Fruit fly (Drosophila melanogaster) whole organism: ENCODE measurements around the gene Rgl.

Source experiments
- CG8478 ChIP-seq: fragments of >200 bp; optimal IDR thresholded peaks from 2 replicates; lab custom pipeline; 2018; ENCODE audit warnings: inconsistent platforms
- Dll ChIP-seq: fragments of >200 bp; optimal IDR thresholded peaks from 2 replicates; lab custom pipeline; 2017
- EcR ChIP-seq, 2 experiments: fragments of >200 bp; optimal IDR thresholded peaks; 2 replicates each; lab custom pipeline; 2017; ENCODE audit warnings: missing biosample characterization in 2 of 2, missing genetic modification characterization in 2 of 2, missing genetic modification reagents in 2 of 2
- pan ChIP-seq: fragments of >200 bp; optimal IDR thresholded peaks from 2 replicates; lab custom pipeline; 2017
- psq ChIP-seq: fragments of >200 bp; optimal IDR thresholded peaks from 2 replicates; lab custom pipeline; 2017
- usp ChIP-seq: fragments of >200 bp; optimal IDR thresholded peaks from 2 replicates; lab custom pipeline; 2017; ENCODE audit warnings: missing biosample characterization, missing genetic modification characterization, mixed read lengths

Rgl gene

dm6 chr3L:13882532-13882931, 42.6 kb downstream of the Rgl start:
- TF ChIP-seq pan (lab: Kevin White, UChicago) (no peak), CG8478 (lab: Kevin White, UChicago) (no peak), Dll (lab: Kevin White, UChicago) (no peak), EcR (GFP tag; optimal IDR thresholded peaks at IDR 0.05; lab: Kevin White, UChicago) (no peak), usp (no peak), psq (lab: Kevin White, UChicago) (no peak)

- TF ChIP-seq pan (lab: Kevin White, UChicago) (no peak), usp (no peak), EcR (GFP tag; optimal IDR thresholded peaks at IDR 0.05; lab: Kevin White, UChicago) (no peak), CG8478 (lab: Kevin White, UChicago) (no peak), psq (lab: Kevin White, UChicago) (no peak), Dll (lab: Kevin White, UChicago) (no peak)
These were observed 43.6 kb downstream of the Rgl start for dm6 chr3L:13881555-13881954.

- no peak for TF ChIP-seq EcR (GFP tag; optimal IDR thresholded peaks at IDR 0.05; lab: Kevin White, UChicago)
- TF ChIP-seq CG8478 (lab: Kevin White, UChicago): no peak
- TF ChIP-seq usp: no peak
- TF ChIP-seq psq (lab: Kevin White, UChicago): no peak
- TF ChIP-seq Dll (lab: Kevin White, UChicago): no peak
- no peak for TF ChIP-seq pan (lab: Kevin White, UChicago)
These were observed 46.4 kb downstream of the Rgl start, which contains the start of gene CG13737 for dm6 chr3L:13878729-13879128. TSS of gene CG13737 (plus strand) at chr3L:13878994.

dm6 chr3L:13877904-13878303, 47.2 kb downstream of the Rgl start:
- TF ChIP-seq pan (lab: Kevin White, UChicago) (no peak), Dll (lab: Kevin White, UChicago) (no peak), CG8478 (lab: Kevin White, UChicago) (no peak), psq (lab: Kevin White, UChicago) (no peak), usp (no peak), EcR (GFP tag; optimal IDR thresholded peaks at IDR 0.05; lab: Kevin White, UChicago) (no peak)

- TF ChIP-seq CG8478 (lab: Kevin White, UChicago) (no peak), pan (lab: Kevin White, UChicago) (no peak), usp (no peak), EcR (GFP tag; optimal IDR thresholded peaks at IDR 0.05; lab: Kevin White, UChicago) (no peak), Dll (lab: Kevin White, UChicago) (no peak), psq (lab: Kevin White, UChicago) (no peak)
These were observed 48.2 kb downstream of the Rgl start for dm6 chr3L:13876967-13877366.

dm6 chr3L:13866780-13867179, 58.4 kb downstream of the Rgl start, which contains the start of gene CG8745:
TSS of gene CG8745 (minus strand) at chr3L:13866905.
- TF ChIP-seq CG8478 (lab: Kevin White, UChicago) (no peak), EcR (GFP tag; optimal IDR thresholded peaks at IDR 0.05; lab: Kevin White, UChicago) (no peak), Dll (lab: Kevin White, UChicago) (no peak), pan (lab: Kevin White, UChicago) (no peak), psq (lab: Kevin White, UChicago) (no peak), usp (no peak)

- TF ChIP-seq CG8478 (lab: Kevin White, UChicago) (no peak), EcR (GFP tag; optimal IDR thresholded peaks at IDR 0.05; lab: Kevin White, UChicago) (no peak), Dll (lab: Kevin White, UChicago) (no peak), pan (lab: Kevin White, UChicago) (no peak), psq (lab: Kevin White, UChicago) (no peak), usp (no peak)
These were observed 58.9 kb downstream of the Rgl start for dm6 chr3L:13866270-13866669.

- TF ChIP-seq CG8478 (lab: Kevin White, UChicago) (no peak), psq (lab: Kevin White, UChicago) (no peak), usp (no peak), pan (lab: Kevin White, UChicago) (no peak), EcR (GFP tag; optimal IDR thresholded peaks at IDR 0.05; lab: Kevin White, UChicago) (no peak), Dll (lab: Kevin White, UChicago) (no peak)
These were observed 59.7 kb downstream of the Rgl start for dm6 chr3L:13865484-13865883.

- TF ChIP-seq pan (lab: Kevin White, UChicago) (no peak), psq (lab: Kevin White, UChicago) (no peak), CG8478 (lab: Kevin White, UChicago) (no peak), Dll (lab: Kevin White, UChicago) (no peak), EcR (GFP tag; optimal IDR thresholded peaks at IDR 0.05; lab: Kevin White, UChicago) (no peak), usp (no peak)
These were observed 60.6 kb downstream of the Rgl start for dm6 chr3L:13864568-13864967.

dm6 chr3L:13863365-13863775, 61.8 kb downstream of the Rgl start:
- TF ChIP-seq CG8478 (lab: Kevin White, UChicago) (no peak), pan (lab: Kevin White, UChicago) (no peak), usp (no peak), psq (lab: Kevin White, UChicago) (no peak), Dll (lab: Kevin White, UChicago) (no peak), EcR (GFP tag; optimal IDR thresholded peaks at IDR 0.05; lab: Kevin White, UChicago) (no peak)

dm6 chr3L:13862403-13862802, 62.7 kb downstream of the Rgl start:
- no peak for TF ChIP-seq EcR (GFP tag; optimal IDR thresholded peaks at IDR 0.05; lab: Kevin White, UChicago)
- TF ChIP-seq pan (lab: Kevin White, UChicago): no peak
- TF ChIP-seq psq (lab: Kevin White, UChicago): no peak
- no peak for TF ChIP-seq CG8478 (lab: Kevin White, UChicago)
- TF ChIP-seq Dll (lab: Kevin White, UChicago): no peak
- no peak for TF ChIP-seq usp

- TF ChIP-seq psq (lab: Kevin White, UChicago) (no peak), CG8478 (lab: Kevin White, UChicago) (no peak), usp (no peak), EcR (GFP tag; optimal IDR thresholded peaks at IDR 0.05; lab: Kevin White, UChicago) (no peak), Dll (lab: Kevin White, UChicago) (no peak), pan (lab: Kevin White, UChicago) (no peak)
These were observed 65.3 kb downstream of the Rgl start for dm6 chr3L:13859688-13860373.
